Fruit fly (Drosophila melanogaster) whole organism: ENCODE results near the gene MstProx.

Experiments used
- CG8478 ChIP-seq: fragments of >200 bp; optimal IDR thresholded peaks from 2 replicates; lab custom pipeline; 2018; ENCODE audit warnings: inconsistent platforms
- Dll ChIP-seq: fragments of >200 bp; optimal IDR thresholded peaks from 2 replicates; lab custom pipeline; 2017
- EcR ChIP-seq, 2 experiments: fragments of >200 bp; optimal IDR thresholded peaks; 2 replicates each; lab custom pipeline; 2017; ENCODE audit warnings: missing biosample characterization in 2 of 2, missing genetic modification characterization in 2 of 2, missing genetic modification reagents in 2 of 2
- pan ChIP-seq: fragments of >200 bp; optimal IDR thresholded peaks from 2 replicates; lab custom pipeline; 2017
- psq ChIP-seq: fragments of >200 bp; optimal IDR thresholded peaks from 2 replicates; lab custom pipeline; 2017
- usp ChIP-seq: fragments of >200 bp; optimal IDR thresholded peaks from 2 replicates; lab custom pipeline; 2017; ENCODE audit warnings: missing biosample characterization, missing genetic modification characterization, mixed read lengths

- TF ChIP-seq Dll (lab: Kevin White, UChicago) (no peak), CG8478 (lab: Kevin White, UChicago) (no peak), EcR (GFP tag; optimal IDR thresholded peaks at IDR 0.05; lab: Kevin White, UChicago) (no peak), usp (no peak), pan (lab: Kevin White, UChicago) (no peak), psq (lab: Kevin White, UChicago) (no peak)
Measured at dm6 chr3R:7346445-7346844, 22.7 kb downstream of the MstProx start, which contains the start of gene nxf4.
